Worm (Caenorhabditis elegans): ENCODE results near the gene lars-1.

Gene lars-1

DNA sequence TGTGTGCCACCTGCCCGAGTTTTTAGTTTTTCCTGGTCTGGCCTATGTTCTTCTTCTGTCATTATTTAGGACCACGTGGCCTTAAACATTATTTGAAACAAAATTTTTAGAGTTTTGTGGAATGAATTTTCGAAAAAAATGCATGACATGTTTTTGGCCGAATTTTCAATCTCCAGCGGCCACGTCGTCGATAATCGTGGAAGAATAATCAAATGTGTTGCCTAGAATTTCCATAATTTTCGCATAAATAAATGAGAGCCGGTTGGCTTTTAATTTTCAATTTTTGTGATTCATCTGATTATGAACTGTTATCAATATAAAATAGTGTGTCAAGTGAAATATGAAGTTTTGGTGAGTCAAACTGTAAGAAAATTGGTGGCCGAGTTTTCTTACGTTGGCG, 25.7 kb downstream of the lars-1 start, which contains the start of gene C01G12.16:
C01G12.16 (plus strand) TSS at position 301 of the 400 bp plus-strand sequence.
- no peak for TF ChIP-seq pqm-1 (tag; optimal IDR thresholded peaks at IDR 0.05)
- TF ChIP-seq ZK546.5 (tag; optimal IDR thresholded peaks at IDR 0.05) = no peak
- TF ChIP-seq skn-1 (tag; optimal IDR thresholded peaks at IDR 0.05) = no peak
- no peak for TF ChIP-seq elt-2 (tag; optimal IDR thresholded peaks at IDR 0.05)

DNA sequence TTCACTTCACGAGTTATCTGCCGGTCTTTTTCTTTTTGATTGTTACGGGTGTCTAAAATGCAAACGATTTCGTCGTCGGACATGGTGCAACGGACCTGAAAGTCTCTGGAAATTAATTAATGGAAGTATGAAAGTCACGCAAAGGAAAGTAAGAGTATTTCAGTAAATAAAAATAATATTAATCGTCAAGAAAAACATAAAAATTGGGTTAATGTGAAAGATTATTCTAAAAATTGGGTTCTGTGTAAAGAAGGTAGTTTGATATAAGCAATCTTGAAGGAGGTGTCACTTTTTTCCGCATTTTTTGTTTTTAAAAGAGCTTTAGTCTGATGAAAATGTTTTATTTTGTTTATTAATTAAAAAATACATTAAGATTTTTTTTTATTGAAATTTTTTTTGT, 29.3 kb downstream of the lars-1 start, which contains the start of gene C16C10.9:
C16C10.9 (minus strand) TSS at position 101 of the 400 bp plus-strand sequence.
- no peak for TF ChIP-seq elt-3 (tag; optimal IDR thresholded peaks at IDR 0.05)
- TF ChIP-seq ama-1 (optimal IDR thresholded peaks at IDR 0.05) = no peak
- no peak for TF ChIP-seq pha-4 (tag; optimal IDR thresholded peaks at IDR 0.05)
- TF ChIP-seq ztf-4 (tag; optimal IDR thresholded peaks at IDR 0.05) = no peak
- TF ChIP-seq nhr-12 (tag; optimal IDR thresholded peaks at IDR 0.05) = no peak
- no peak for TF ChIP-seq unc-39 (tag; optimal IDR thresholded peaks at IDR 0.05)
- TF ChIP-seq mml-1 (tag; optimal IDR thresholded peaks at IDR 0.05) = no peak
- TF ChIP-seq nhr-237 (tag; optimal IDR thresholded peaks at IDR 0.05) = no peak
- no peak for TF ChIP-seq nhr-76 (tag; optimal IDR thresholded peaks at IDR 0.05)
- TF ChIP-seq nhr-23 (tag; optimal IDR thresholded peaks at IDR 0.05) = no peak
- TF ChIP-seq fos-1 (tag; optimal IDR thresholded peaks at IDR 0.05) = no peak
- no peak for TF ChIP-seq nhr-25 (tag; optimal IDR thresholded peaks at IDR 0.05)

DNA sequence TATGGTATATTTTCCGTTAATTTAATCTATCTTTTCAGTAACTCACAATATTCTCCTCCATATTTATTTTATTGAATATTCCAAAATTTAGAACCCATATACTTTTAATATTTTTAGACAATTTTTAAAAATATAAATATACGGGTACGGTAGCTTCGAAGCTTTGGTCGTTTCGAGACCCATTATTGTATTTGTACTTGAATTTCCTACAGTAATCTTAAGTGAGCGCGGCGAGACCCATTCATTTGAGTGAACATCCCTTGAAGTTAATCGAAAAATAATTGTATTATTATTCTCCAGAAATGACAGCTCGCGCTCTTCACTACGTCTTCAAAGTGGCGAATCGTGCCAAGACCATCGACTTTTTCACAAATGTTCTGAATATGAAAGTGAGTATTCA, 33.3 kb downstream of the lars-1 start, which contains the start of gene glod-4:
glod-4 (plus strand) TSS at position 301 of the 400 bp plus-strand sequence.
- TF ChIP-seq ama-1 (optimal IDR thresholded peaks at IDR 0.05) (no peak), hmg-11 (tag; optimal IDR thresholded peaks at IDR 0.05) (no peak), elt-1 (tag; optimal IDR thresholded peaks at IDR 0.05) (no peak), mdl-1 (tag; optimal IDR thresholded peaks at IDR 0.05) (no peak), ceh-16 (tag; optimal IDR thresholded peaks at IDR 0.05) (no peak)

DNA sequence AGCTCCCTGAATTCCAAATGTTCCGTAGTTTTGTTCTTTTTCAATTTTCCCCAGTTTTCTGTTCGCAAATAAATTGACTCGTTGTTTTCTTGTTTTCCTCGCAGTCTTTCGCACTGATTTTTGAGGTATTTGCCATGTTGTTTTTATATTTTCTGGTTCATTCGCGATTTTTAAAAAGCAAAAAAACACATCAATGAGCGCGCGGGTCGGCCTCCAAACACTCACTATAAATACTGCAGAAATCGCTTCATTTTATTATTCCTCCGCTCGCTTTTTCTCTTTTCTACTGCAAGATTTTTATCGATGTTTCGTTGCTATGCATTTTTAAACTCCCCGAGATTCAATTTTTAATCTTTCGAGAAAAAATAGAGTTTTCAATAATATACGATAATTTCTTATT, 33.8 kb downstream of the lars-1 start:
- TF ChIP-seq ama-1 (optimal IDR thresholded peaks at IDR 0.05) = peak; percentile 68
- no peak for TF ChIP-seq lin-39 (tag; optimal IDR thresholded peaks at IDR 0.05)

DNA sequence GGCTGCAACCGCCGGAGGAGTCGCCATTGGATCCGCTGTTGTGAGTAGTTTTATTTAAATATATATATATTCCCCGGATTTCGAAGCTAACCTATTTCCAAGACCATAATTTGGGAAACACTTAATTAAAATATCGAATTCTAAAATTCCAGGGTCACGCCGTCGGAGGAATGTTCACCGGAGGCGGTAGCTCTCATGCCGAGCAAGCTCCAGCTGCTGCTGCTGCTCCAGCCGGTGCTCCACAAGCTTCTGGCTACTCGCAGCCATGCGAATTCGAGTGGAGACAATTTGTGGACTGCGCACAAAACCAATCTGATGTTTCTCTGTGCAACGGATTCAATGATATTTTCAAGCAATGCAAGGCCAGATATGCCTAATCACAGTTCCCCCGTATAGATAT, 34.3 kb downstream of the lars-1 start:
- TF ChIP-seq nfya-1 (tag; optimal IDR thresholded peaks at IDR 0.05; ENCODE audit: insufficient read depth) (no peak), nhr-76 (tag; optimal IDR thresholded peaks at IDR 0.05) (no peak), R02D3.7 (tag; optimal IDR thresholded peaks at IDR 0.05) (no peak), tbx-2 (tag; optimal IDR thresholded peaks at IDR 0.05) (no peak), nhr-43 (tag; optimal IDR thresholded peaks at IDR 0.05; ENCODE audit: poor library complexity, severe bottlenecking) (no peak), ceh-9 (tag; optimal IDR thresholded peaks at IDR 0.05) (no peak), elt-2 (tag; optimal IDR thresholded peaks at IDR 0.05) (no peak), nhr-12 (tag; optimal IDR thresholded peaks at IDR 0.05) (no peak), lin-39 (tag; optimal IDR thresholded peaks at IDR 0.05) (no peak), ama-1 (optimal IDR thresholded peaks at IDR 0.05) (no peak), egl-27 (tag; optimal IDR thresholded peaks at IDR 0.05) (no peak), ceh-16 (tag; optimal IDR thresholded peaks at IDR 0.05) (no peak), nhr-67 (tag; optimal IDR thresholded peaks at IDR 0.05) (no peak), ztf-11 (tag; optimal IDR thresholded peaks at IDR 0.05) (no peak), elt-3 (tag; optimal IDR thresholded peaks at IDR 0.05) (no peak), ztf-4 (tag; optimal IDR thresholded peaks at IDR 0.05) (no peak)

DNA sequence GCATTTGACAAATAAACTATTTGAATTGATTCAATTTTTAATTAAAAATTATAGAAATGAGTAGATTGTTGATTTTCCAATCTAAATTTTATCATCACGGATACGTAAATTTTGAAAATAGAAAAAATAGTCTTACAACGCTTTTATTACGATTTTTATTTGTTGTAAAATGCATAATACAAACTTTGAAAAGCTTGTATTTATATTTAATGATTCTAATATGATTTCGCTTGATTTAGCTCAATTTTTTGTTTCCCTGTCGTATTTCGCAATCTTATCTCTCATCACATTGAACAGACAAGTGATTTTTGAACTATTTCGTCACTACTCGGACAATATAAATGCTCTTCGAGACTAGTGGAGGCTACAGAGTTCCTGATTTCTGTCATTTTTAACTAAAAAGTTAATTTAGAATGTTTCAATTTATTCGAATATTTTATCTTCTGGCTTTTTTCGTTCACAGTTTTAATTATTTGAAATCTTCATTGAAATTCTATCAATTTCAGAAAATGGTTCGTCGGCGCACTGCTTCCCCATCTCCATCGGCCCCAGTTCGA, 35.0 kb downstream of the lars-1 start, which contains the start of the genes wht-3 and har-1:
wht-3 (minus strand) TSS at position 51 of the 557 bp plus-strand sequence.
har-1 (plus strand) TSS at position 507 of the 557 bp plus-strand sequence.
- TF ChIP-seq elt-2 (tag; optimal IDR thresholded peaks at IDR 0.05) (peak; percentile 27), nhr-11 (tag; optimal IDR thresholded peaks at IDR 0.05) (no peak), ceh-16 (tag; optimal IDR thresholded peaks at IDR 0.05) (no peak), elt-1 (tag; optimal IDR thresholded peaks at IDR 0.05) (no peak), nfya-1 (tag; optimal IDR thresholded peaks at IDR 0.05; ENCODE audit: insufficient read depth) (no peak), pha-4 (tag; optimal IDR thresholded peaks at IDR 0.05) (peak; percentile 7), eor-1 (tag; optimal IDR thresholded peaks at IDR 0.05) (no peak), daf-12 (tag; optimal IDR thresholded peaks at IDR 0.05) (no peak), nhr-77 (tag; optimal IDR thresholded peaks at IDR 0.05) (no peak), ama-1 (optimal IDR thresholded peaks at IDR 0.05) (no peak), egl-5 (tag; optimal IDR thresholded peaks at IDR 0.05) (no peak), zag-1 (tag; optimal IDR thresholded peaks at IDR 0.05) (no peak), ztf-11 (tag; optimal IDR thresholded peaks at IDR 0.05) (no peak), lin-15B (tag; optimal IDR thresholded peaks at IDR 0.05) (no peak), skn-1 (tag; optimal IDR thresholded peaks at IDR 0.05) (no peak), unc-62 (GFP tag; optimal IDR thresholded peaks at IDR 0.05) (no peak), sea-2 (GFP tag; optimal IDR thresholded peaks at IDR 0.05) (no peak)

Data from whole organism, L3 larva.